Fruit fly (Drosophila melanogaster): Measurements from ENCODE around the gene Ir10a.

Ir10a gene

dm6 chrX:11359081-11359481 lies 48.1 kb upstream of the Ir10a start, which contains the start of gene Pa1 (continued):
- TF ChIP-seq CG1233 (GFP tag; optimal IDR thresholded peaks at IDR 0.05) (no peak), CG2875 (GFP tag; optimal IDR thresholded peaks at IDR 0.05) (no peak), grn (GFP tag; optimal IDR thresholded peaks at IDR 0.05) (no peak), CG32532 (GFP tag; IDR thresholded peaks at IDR 0.05) (no peak), CG18764 (GFP tag; optimal IDR thresholded peaks at IDR 0.05) (no peak), PHDP (tag; optimal IDR thresholded peaks at IDR 0.05) (no peak), cwo (GFP tag; optimal IDR thresholded peaks at IDR 0.05) (no peak), Fer1 (GFP tag; optimal IDR thresholded peaks at IDR 0.05) (peak; percentile 41), pnt (GFP tag; optimal IDR thresholded peaks at IDR 0.05) (no peak), vfl (GFP tag; optimal IDR thresholded peaks at IDR 0.05) (no peak), CG14667 (GFP tag; IDR thresholded peaks at IDR 0.05) (no peak), CG13624 (GFP tag; optimal IDR thresholded peaks at IDR 0.05) (no peak), jing (GFP tag; optimal IDR thresholded peaks at IDR 0.05) (no peak), CG10209 (GFP tag; optimal IDR thresholded peaks at IDR 0.05) (no peak), slp2 (GFP tag; optimal IDR thresholded peaks at IDR 0.05) (no peak), HLH54F (GFP tag; optimal IDR thresholded peaks at IDR 0.05) (no peak), zen2 (GFP tag; IDR thresholded peaks at IDR 0.05; ENCODE audit: partially characterized antibody) (peak; percentile 74), CG8478 (optimal IDR thresholded peaks at IDR 0.05) (no peak), CG17385 (GFP tag; optimal IDR thresholded peaks at IDR 0.05) (no peak), CG10267 (tag; optimal IDR thresholded peaks at IDR 0.05) (peak; percentile 95), cas (GFP tag; IDR thresholded peaks at IDR 0.05) (no peak), CG1792 (GFP tag; optimal IDR thresholded peaks at IDR 0.05) (no peak), CG8924 (tag; optimal IDR thresholded peaks at IDR 0.05) (no peak), CG3281 (GFP tag; optimal IDR thresholded peaks at IDR 0.05) (no peak), CG11398 (GFP tag; optimal IDR thresholded peaks at IDR 0.05) (no peak), Scr (GFP tag; IDR thresholded peaks at IDR 0.05; ENCODE audit: partially characterized antibody) (peak; percentile 62), CG32767 (GFP tag; IDR thresholded peaks at IDR 0.05) (no peak), CG9932 (GFP tag; IDR thresholded peaks at IDR 0.05) (0 out of 2 replicates have a peak, but pooled peaks have one; percentile 26), ems (GFP tag; optimal IDR thresholded peaks at IDR 0.05) (no peak), wdn (GFP tag; IDR thresholded peaks at IDR 0.05) (no peak), CG12659 (GFP tag; optimal IDR thresholded peaks at IDR 0.05) (peak; percentile 18), Trl (optimal IDR thresholded peaks at IDR 0.05) (no peak), Trl (GFP tag; optimal IDR thresholded peaks at IDR 0.05) (no peak), stwl (tag; optimal IDR thresholded peaks at IDR 0.05) (peak; percentile 42), CG18011 (GFP tag; optimal IDR thresholded peaks at IDR 0.05) (no peak), CG34224 (GFP tag; IDR thresholded peaks at IDR 0.05; ENCODE audit: partially characterized antibody) (peak; percentile 76), sna (GFP tag; IDR thresholded peaks at IDR 0.05; ENCODE audit: partially characterized antibody) (peak; percentile 56; the same call in 1 of the 2 replicates), CG7372 (GFP tag; IDR thresholded peaks at IDR 0.05) (no peak), tap (tag; optimal IDR thresholded peaks at IDR 0.05) (no peak), Drgx (GFP tag; IDR thresholded peaks at IDR 0.05) (no peak), lmd (GFP tag; IDR thresholded peaks at IDR 0.05) (no peak), fd96Cb (tag; optimal IDR thresholded peaks at IDR 0.05) (no peak), Hmr (GFP tag; optimal IDR thresholded peaks at IDR 0.05) (no peak), tup (GFP tag; optimal IDR thresholded peaks at IDR 0.05) (no peak), unc-4 (GFP tag; IDR thresholded peaks at IDR 0.05; ENCODE audit: partially characterized antibody) (peak; percentile 71), sisA (GFP tag; IDR thresholded peaks at IDR 0.05) (no peak), crc (GFP tag; optimal IDR thresholded peaks at IDR 0.05) (peak; percentile 5), CG12155 (GFP tag; optimal IDR thresholded peaks at IDR 0.05) (no peak), luna (GFP tag; optimal IDR thresholded peaks at IDR 0.05) (no peak), gro (GFP tag; optimal IDR thresholded peaks at IDR 0.05) (peak; percentile 54), chinmo (GFP tag; IDR thresholded peaks at IDR 0.05; ENCODE audit: partially characterized antibody) (no peak), Spps (tag; optimal IDR thresholded peaks at IDR 0.05) (no peak)
